Fruit fly (Drosophila melanogaster) whole organism, embryonic: Measurements from ENCODE around the gene CG32454.

Source experiments
- B-H1 ChIP-seq: fragments of 200-800 bp; sonication (Bioruptor generic); IDR thresholded peaks from 3 replicates; pipeline ENCODE4 v1.3.6; 2022; ENCODE audit warnings: missing biosample characterization, missing genetic modification characterization
- Bgb ChIP-seq: fragments of 200-800 bp; sonication (Bioruptor generic); IDR thresholded peaks from 2 replicates; pipeline ENCODE4 v1.3.6; 2022; ENCODE audit warnings: missing biosample characterization, missing genetic modification characterization; ENCODE audit not compliant: partially characterized antibody
- CG10366 ChIP-seq: fragments of 200-800 bp; sonication (Bioruptor generic); IDR thresholded peaks from 2 replicates; pipeline ENCODE4 v1.3.6; 2022; ENCODE audit warnings: missing biosample characterization, missing genetic modification characterization
- CG10959 ChIP-seq: fragments of 200-800 bp; sonication (Bioruptor generic); IDR thresholded peaks from 2 replicates; pipeline ENCODE4 v1.3.6; 2022; ENCODE audit warnings: missing biosample characterization, missing genetic modification characterization
- CG10979 ChIP-seq: fragments of 200-800 bp; sonication (Bioruptor generic); optimal IDR thresholded peaks from 2 replicates; lab custom pipeline; 2018; ENCODE audit warnings: missing biosample characterization, mild to moderate bottlenecking, missing genetic modification characterization, moderate library complexity
- CG11504 ChIP-seq: fragments of 200-800 bp; sonication (Bioruptor generic); optimal IDR thresholded peaks from 3 replicates; lab custom pipeline; 2019; ENCODE audit warnings: missing biosample characterization, mild to moderate bottlenecking, missing genetic modification characterization, moderate library complexity
- CG11723 ChIP-seq: fragments of 200-800 bp; sonication (Bioruptor generic); optimal IDR thresholded peaks from 2 replicates; lab custom pipeline; 2017; ENCODE audit warnings: missing biosample characterization, mild to moderate bottlenecking, missing genetic modification characterization
- CG12391 ChIP-seq: fragments of 200-800 bp; sonication (Bioruptor generic); optimal IDR thresholded peaks from 3 replicates; lab custom pipeline; 2018; ENCODE audit warnings: missing biosample characterization, mild to moderate bottlenecking, missing genetic modification characterization, moderate library complexity
- CG12659 ChIP-seq: fragments of 200-800 bp; sonication (Bioruptor generic); optimal IDR thresholded peaks from 3 replicates; lab custom pipeline; 2017; ENCODE audit warnings: mild to moderate bottlenecking, missing biosample characterization, missing genetic modification reagents, missing genetic modification characterization
- CG15696 ChIP-seq: fragments of 200-800 bp; sonication (Bioruptor generic); optimal IDR thresholded peaks from 2 replicates; lab custom pipeline; 2019; ENCODE audit warnings: missing biosample characterization, mild to moderate bottlenecking, missing genetic modification characterization, moderate library complexity
- CG1603 ChIP-seq: fragments of 200-800 bp; sonication (Bioruptor generic); optimal IDR thresholded peaks from 2 replicates; lab custom pipeline; 2019; ENCODE audit warnings: missing biosample characterization, mild to moderate bottlenecking, missing genetic modification characterization, moderate library complexity
- CG17359 ChIP-seq: fragments of 200-800 bp; sonication (Bioruptor generic); optimal IDR thresholded peaks from 3 replicates; lab custom pipeline; 2018; ENCODE audit warnings: missing biosample characterization, mild to moderate bottlenecking, missing genetic modification characterization, moderate library complexity
- CG18262 ChIP-seq: fragments of 200-800 bp; optimal IDR thresholded peaks from 3 replicates; lab custom pipeline; 2019; ENCODE audit warnings: missing biosample characterization, mild to moderate bottlenecking, missing genetic modification characterization, moderate library complexity
- CG18599 ChIP-seq: fragments of 200-800 bp; sonication (Bioruptor generic); optimal IDR thresholded peaks from 3 replicates; lab custom pipeline; 2017; ENCODE audit warnings: missing biosample characterization, missing genetic modification characterization, mild to moderate bottlenecking, moderate library complexity, missing genetic modification reagents
- CG2120 ChIP-seq: fragments of 200-800 bp; sonication (Bioruptor generic); optimal IDR thresholded peaks from 3 replicates; lab custom pipeline; 2016; ENCODE audit warnings: missing biosample characterization, missing genetic modification characterization
- CG2199 ChIP-seq: fragments of 200-800 bp; sonication (Bioruptor generic); IDR thresholded peaks from 3 replicates; pipeline ENCODE4 v1.3.6; 2022; ENCODE audit warnings: missing biosample characterization, missing genetic modification characterization
- CG2678 ChIP-seq: fragments of 200-800 bp; sonication (Bioruptor generic); optimal IDR thresholded peaks from 3 replicates; lab custom pipeline; 2019; ENCODE audit warnings: missing biosample characterization, mild to moderate bottlenecking, missing genetic modification characterization, moderate library complexity
- CG2712 ChIP-seq: fragments of 200-800 bp; optimal IDR thresholded peaks from 3 replicates; lab custom pipeline; 2019; ENCODE audit warnings: missing biosample characterization, mild to moderate bottlenecking, missing genetic modification characterization, moderate library complexity
- CG3847 ChIP-seq: fragments of 200-800 bp; sonication (Bioruptor generic); IDR thresholded peaks from 2 replicates; pipeline ENCODE4 v1.3.6; 2022; ENCODE audit warnings: missing biosample characterization, missing genetic modification characterization
- CG4820 ChIP-seq: fragments of 200-800 bp; sonication (Bioruptor generic); optimal IDR thresholded peaks from 3 replicates; lab custom pipeline; 2016; ENCODE audit warnings: missing biosample characterization, missing genetic modification characterization
- CG6765 ChIP-seq: fragments of 200-800 bp; sonication (Bioruptor generic); optimal IDR thresholded peaks from 3 replicates; lab custom pipeline; 2017; ENCODE audit warnings: missing biosample characterization, mild to moderate bottlenecking, missing genetic modification characterization
- CG7987 ChIP-seq: fragments of 200-800 bp; sonication (Bioruptor generic); optimal IDR thresholded peaks from 2 replicates; lab custom pipeline; 2018; ENCODE audit warnings: missing biosample characterization, mild to moderate bottlenecking, missing genetic modification characterization, moderate library complexity
- CG8388 ChIP-seq: fragments of 200-800 bp; sonication (Bioruptor generic); optimal IDR thresholded peaks from 2 replicates; lab custom pipeline; 2019; ENCODE audit warnings: missing biosample characterization, mild to moderate bottlenecking, missing genetic modification characterization, moderate library complexity
- Camta ChIP-seq: fragments of 200-800 bp; sonication (Bioruptor generic); optimal IDR thresholded peaks from 2 replicates; lab custom pipeline; 2016; ENCODE audit warnings: missing biosample characterization, missing genetic modification characterization
- CrebB ChIP-seq: fragments of 200-800 bp; sonication (Bioruptor generic); optimal IDR thresholded peaks from 3 replicates; lab custom pipeline; 2018; ENCODE audit warnings: missing biosample characterization, mild to moderate bottlenecking, missing genetic modification characterization
- Dbx ChIP-seq: fragments of 200-800 bp; sonication (Bioruptor generic); IDR thresholded peaks from 3 replicates; pipeline ENCODE4 v1.3.6; 2022; ENCODE audit warnings: missing biosample characterization, missing genetic modification characterization
- Dll ChIP-seq: fragments of 200-800 bp; sonication (Bioruptor generic); IDR thresholded peaks from 4 replicates; pipeline ENCODE4 v1.3.6; 2022; ENCODE audit warnings: missing biosample characterization, missing genetic modification characterization; ENCODE audit not compliant: partially characterized antibody
- Gug ChIP-seq: fragments of 200-800 bp; sonication (Bioruptor generic); IDR thresholded peaks from 4 replicates; pipeline ENCODE4 v1.3.6; 2022; ENCODE audit warnings: missing biosample characterization, missing genetic modification characterization
- H15 ChIP-seq: fragments of 200-800 bp; sonication (Bioruptor generic); IDR thresholded peaks from 3 replicates; pipeline ENCODE4 v1.3.6; 2022; ENCODE audit warnings: missing biosample characterization, missing genetic modification characterization
- Hey ChIP-seq: fragments of 200-800 bp; sonication (Bioruptor generic); optimal IDR thresholded peaks from 3 replicates; lab custom pipeline; 2018; ENCODE audit warnings: missing biosample characterization, mild to moderate bottlenecking, missing genetic modification characterization
- Hr3 ChIP-seq: fragments of 200-800 bp; sonication (Bioruptor generic); optimal IDR thresholded peaks from 3 replicates; lab custom pipeline; 2016; ENCODE audit warnings: missing biosample characterization, missing genetic modification characterization
- Hr51 ChIP-seq, 2 experiments: fragments of 200-800 bp; sonication (Bioruptor generic); optimal IDR thresholded peaks; 2 replicates in 1 of 2; 3 replicates in 1 of 2; lab custom pipeline; 2016 to 2018; ENCODE audit warnings: missing biosample characterization in 2 of 2, missing genetic modification characterization in 2 of 2, mild to moderate bottlenecking in 1 of 2, moderate library complexity in 1 of 2
- Med ChIP-seq: fragments of 200-800 bp; sonication (Bioruptor generic); peaks from one replicate; lab custom pipeline; 2016; ENCODE audit warnings: missing biosample characterization, missing genetic modification characterization, mild to moderate bottlenecking, inconsistent platforms, moderate library complexity
- Meics ChIP-seq: fragments of 200-800 bp; sonication (Bioruptor generic); optimal IDR thresholded peaks from 2 replicates; lab custom pipeline; 2017; ENCODE audit warnings: missing biosample characterization, mild to moderate bottlenecking, missing genetic modification characterization
- Mes4 ChIP-seq: fragments of 200-800 bp; sonication (Bioruptor generic); optimal IDR thresholded peaks from 2 replicates; lab custom pipeline; 2016; ENCODE audit warnings: missing biosample characterization, missing genetic modification characterization
- NFAT ChIP-seq: fragments of 200-800 bp; sonication (Bioruptor generic); IDR thresholded peaks from 2 replicates; pipeline ENCODE4 v1.3.6; 2022; ENCODE audit warnings: missing biosample characterization, missing genetic modification characterization
- Oli ChIP-seq: fragments of 200-800 bp; sonication (Bioruptor generic); optimal IDR thresholded peaks from 2 replicates; lab custom pipeline; 2018; ENCODE audit warnings: missing biosample characterization, mild to moderate bottlenecking, missing genetic modification characterization, moderate library complexity
- Rx ChIP-seq: fragments of 200-800 bp; sonication (Bioruptor generic); IDR thresholded peaks from 2 replicates; pipeline ENCODE4 v1.3.6; 2022; ENCODE audit warnings: missing biosample characterization, missing genetic modification characterization
- Side ChIP-seq: fragments of 200-800 bp; sonication (Bioruptor generic); optimal IDR thresholded peaks from 2 replicates; lab custom pipeline; 2016; ENCODE audit warnings: missing biosample characterization, missing genetic modification characterization
- Sox100B ChIP-seq: fragments of 200-800 bp; sonication (Bioruptor generic); optimal IDR thresholded peaks from 3 replicates; lab custom pipeline; 2018; ENCODE audit warnings: missing biosample characterization, mild to moderate bottlenecking, missing genetic modification characterization
- Sox102F ChIP-seq: fragments of 200-800 bp; sonication (Bioruptor generic); optimal IDR thresholded peaks from 2 replicates; lab custom pipeline; 2018; ENCODE audit warnings: missing biosample characterization, mild to moderate bottlenecking, missing genetic modification characterization, moderate library complexity
- Usf ChIP-seq: fragments of 200-800 bp; sonication (Bioruptor generic); optimal IDR thresholded peaks from 2 replicates; lab custom pipeline; 2017; ENCODE audit warnings: missing genotype, missing biosample characterization, missing genetic modification characterization
- ab ChIP-seq: fragments of 200-800 bp; sonication (Bioruptor generic); optimal IDR thresholded peaks from 2 replicates; lab custom pipeline; 2016; ENCODE audit warnings: missing biosample characterization, missing genetic modification characterization
- cg ChIP-seq: fragments of 200-800 bp; sonication (Bioruptor generic); optimal IDR thresholded peaks from 3 replicates; lab custom pipeline; 2019; ENCODE audit warnings: missing biosample characterization, mild to moderate bottlenecking, missing genetic modification characterization, moderate library complexity
- gem ChIP-seq: fragments of 200-800 bp; sonication (Bioruptor generic); optimal IDR thresholded peaks from 2 replicates; lab custom pipeline; 2019; ENCODE audit warnings: missing biosample characterization, mild to moderate bottlenecking, missing genetic modification characterization, moderate library complexity
- hkb ChIP-seq, 2 experiments: fragments of 200-800 bp in 1 of 2; fragments of >200 bp in 1 of 2; sonication (Bioruptor generic) in 1 of 2; IDR thresholded peaks in 1 of 2; optimal IDR thresholded peaks in 1 of 2; 2 replicates each; pipeline versions ENCODE4 v1.3.6 to Lab custom; 2017 to 2022; ENCODE audit warnings: missing biosample characterization in 1 of 2, missing genetic modification characterization in 1 of 2
- slbo ChIP-seq: fragments of 200-800 bp; sonication (Bioruptor generic); IDR thresholded peaks from 2 replicates; pipeline ENCODE4 v1.3.6; 2022; ENCODE audit warnings: missing biosample characterization, missing genetic modification characterization
- sr ChIP-seq: fragments of 200-800 bp; sonication (Bioruptor generic); IDR thresholded peaks from 3 replicates; pipeline ENCODE4 v1.3.6; 2022; ENCODE audit warnings: missing biosample characterization, missing genetic modification characterization
- tin ChIP-seq: fragments of 200-800 bp; sonication (Bioruptor generic); optimal IDR thresholded peaks from 3 replicates; lab custom pipeline; 2016; ENCODE audit warnings: missing biosample characterization, missing genetic modification characterization
- usp ChIP-seq: fragments of >200 bp; optimal IDR thresholded peaks from 2 replicates; lab custom pipeline; 2017; ENCODE audit warnings: missing biosample characterization, missing genetic modification characterization

CG32454 gene

DNA sequence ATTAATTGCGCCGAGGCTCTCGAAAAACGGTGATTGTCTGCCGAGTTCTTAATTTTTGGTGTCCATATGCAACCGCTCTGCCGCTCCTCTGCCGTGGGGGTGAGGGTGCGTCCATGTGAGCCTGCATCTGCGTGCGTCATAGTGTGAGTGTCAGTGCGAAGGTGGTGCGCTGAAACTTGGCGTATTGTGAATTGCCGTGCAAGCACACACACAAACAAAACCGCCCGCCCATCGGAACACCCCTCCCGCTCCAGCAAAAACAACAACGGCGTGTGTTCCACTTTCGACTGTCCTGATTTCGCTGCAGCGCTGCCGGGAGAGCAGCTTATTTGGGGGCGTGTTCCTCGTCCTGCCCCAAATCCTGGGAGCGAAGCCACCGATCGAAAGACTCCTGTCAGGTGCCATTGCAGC is 12.6 kb downstream of the CG32454 start (continued):
- TF ChIP-seq Mes4 (no peak), Usf (no peak), Gug (no peak), slbo (GFP tag; lab: Robert Waterston, UW) (no peak), NFAT (GFP tag; lab: Robert Waterston, UW) (0 out of 2 replicates have a peak, but pooled peaks have one; percentile 8), cg (GFP tag; lab: Kevin White, UChicago) (peak; percentile 85), CG2120 (no peak), B-H1 (GFP tag; lab: Robert Waterston, UW) (no peak), CG6765 (GFP tag; lab: Kevin White, UChicago) (no peak), CG10959 (no peak), tin (GFP tag; lab: Kevin White, UChicago) (no peak), Bgb (GFP tag; lab: Robert Waterston, UW) (no peak), Camta (GFP tag; lab: Kevin White, UChicago) (no peak), CG3847 (GFP tag; lab: Robert Waterston, UW) (no peak), Rx (GFP tag; lab: Robert Waterston, UW) (no peak), CrebB (no peak), CG2199 (GFP tag; lab: Robert Waterston, UW) (no peak), Side (no peak), CG15696 (tag; lab: Kevin White, UChicago) (no peak), ab (GFP tag; lab: Kevin White, UChicago) (no peak), CG7987 (no peak), CG2678 (tag; lab: Kevin White, UChicago) (no peak), Hr3 (no peak), sr (GFP tag; lab: Robert Waterston, UW) (no peak), Med (GFP tag; lab: Kevin White, UChicago) (peak; percentile 7), Dbx (no peak)

DNA sequence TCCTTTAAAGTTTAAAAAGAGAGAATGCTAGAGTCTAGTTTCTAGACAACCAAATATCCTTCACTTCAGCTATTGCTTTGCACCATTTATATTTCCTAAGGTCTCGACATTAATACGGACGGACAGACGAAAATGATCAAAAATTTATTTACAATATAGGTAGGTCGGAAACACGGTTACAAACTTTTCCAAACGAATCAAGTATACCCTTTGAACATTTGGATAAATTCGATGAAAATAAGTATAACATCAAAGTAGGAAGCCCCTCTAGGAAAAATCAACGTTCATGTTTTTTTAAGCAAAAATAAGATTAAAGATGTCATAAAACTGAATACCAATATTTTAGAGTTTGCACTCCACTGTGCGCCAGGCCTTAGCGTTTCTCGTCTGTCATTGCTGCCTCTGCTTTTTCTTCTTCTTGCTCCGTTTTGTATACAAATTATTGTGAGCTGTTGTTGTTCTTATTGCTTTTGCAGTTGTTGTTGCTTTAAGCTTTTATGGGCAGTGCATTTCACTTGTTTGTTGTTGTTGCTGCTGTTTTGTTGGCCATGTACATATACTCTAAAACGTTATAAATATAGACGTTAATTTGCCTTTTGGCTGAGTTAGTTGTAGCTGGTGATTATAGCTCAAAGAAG is 13.5 kb downstream of the CG32454 start:
- peak; percentile 36 for TF ChIP-seq Oli (tag; lab: Kevin White, UChicago)
- TF ChIP-seq CG10979 (tag; lab: Kevin White, UChicago) = peak; percentile 12
- TF ChIP-seq usp (GFP tag; lab: Kevin White, UChicago) = no peak
- TF ChIP-seq CG8388 = peak; percentile 11
- TF ChIP-seq Sox100B (GFP tag; lab: Kevin White, UChicago) = peak; percentile 21
- TF ChIP-seq Hey (tag; lab: Kevin White, UChicago) = no peak
- TF ChIP-seq CG4820 = peak; percentile 14
- TF ChIP-seq CG11504 (tag; lab: Kevin White, UChicago) = peak; percentile 36
- TF ChIP-seq Meics (GFP tag; lab: Kevin White, UChicago) = peak; percentile 13
- TF ChIP-seq CG18599 (GFP tag; lab: Kevin White, UChicago) = no peak
- peak; percentile 36 for TF ChIP-seq CG2712 (tag; lab: Kevin White, UChicago)
- no peak for TF ChIP-seq CG17359 (tag; lab: Kevin White, UChicago)
- peak; percentile 4 for TF ChIP-seq Sox102F
- no peak for TF ChIP-seq hkb (optimal IDR thresholded peaks at IDR 0.05; lab: Kevin White, UChicago)
- 0 out of 2 replicates have a peak, but pooled peaks have one; percentile 39 for TF ChIP-seq hkb (GFP tag; IDR thresholded peaks at IDR 0.05; lab: Robert Waterston, UW)
- peak; percentile 0 for TF ChIP-seq CG11723 (GFP tag; lab: Kevin White, UChicago)
- peak in 1 of 2 experiments; percentile 3 for TF ChIP-seq Hr51 (GFP tag; optimal IDR thresholded peaks at IDR 0.05; lab: Kevin White, UChicago)
- TF ChIP-seq CG12391 (tag; lab: Kevin White, UChicago) = peak; percentile 2
- peak; percentile 54 for TF ChIP-seq CG18262 (tag; lab: Kevin White, UChicago)
- TF ChIP-seq CG10366 = peak; percentile 11; the same call in 1 of the 2 replicates
- 0 out of 3 replicates have a peak, but pooled peaks have one; percentile 18 for TF ChIP-seq H15 (GFP tag; lab: Robert Waterston, UW)
- peak; percentile 24 for TF ChIP-seq gem (tag; lab: Kevin White, UChicago)
- no peak for TF ChIP-seq CG12659 (GFP tag; lab: Kevin White, UChicago)
- TF ChIP-seq Med (GFP tag; lab: Kevin White, UChicago) = peak; percentile 16
- 0 out of 4 replicates have a peak, but pooled peaks have one; percentile 10 for TF ChIP-seq Dll (GFP tag; lab: Robert Waterston, UW)
- peak; percentile 5 for TF ChIP-seq CG1603 (tag; lab: Kevin White, UChicago)
